Worm (Caenorhabditis elegans) whole organism, L2 larva: ENCODE results near the gene Y39A1A.21.

Experiments used
- alr-1 ChIP-seq: fragments of 150-350 bp; optimal IDR thresholded peaks from 2 replicates; lab custom pipeline; 2014; ENCODE audit warnings: missing biosample characterization, missing genetic modification characterization
- ama-1 ChIP-seq: fragments of 150-350 bp; optimal IDR thresholded peaks from 2 replicates; lab custom pipeline; 2018; ENCODE audit warnings: inconsistent platforms
- elt-3 ChIP-seq: sonication (generic microtip); optimal IDR thresholded peaks from 2 replicates; lab custom pipeline; 2017; ENCODE audit warnings: missing biosample characterization, missing genetic modification characterization
- fos-1 ChIP-seq: fragments of 150-350 bp; optimal IDR thresholded peaks from 2 replicates; lab custom pipeline; 2014; ENCODE audit warnings: missing biosample characterization, missing genetic modification characterization
- gmeb-1 ChIP-seq: fragments of 150-350 bp; optimal IDR thresholded peaks from 2 replicates; lab custom pipeline; 2014; ENCODE audit warnings: missing biosample characterization, missing genetic modification characterization
- nhr-11 ChIP-seq: fragments of 150-350 bp; optimal IDR thresholded peaks from 2 replicates; lab custom pipeline; 2014; ENCODE audit warnings: missing biosample characterization, missing genetic modification characterization
- nhr-237 ChIP-seq: fragments of 150-350 bp; optimal IDR thresholded peaks from 2 replicates; lab custom pipeline; 2014; ENCODE audit warnings: missing biosample characterization, missing genetic modification characterization
- nhr-6 ChIP-seq: fragments of 150-350 bp; optimal IDR thresholded peaks from 2 replicates; lab custom pipeline; 2014; ENCODE audit warnings: missing biosample characterization, missing genetic modification characterization
- unc-39 ChIP-seq: fragments of 150-350 bp; optimal IDR thresholded peaks from 2 replicates; lab custom pipeline; 2014; ENCODE audit warnings: missing biosample characterization, missing genetic modification characterization
- ztf-4 ChIP-seq: fragments of 150-350 bp; optimal IDR thresholded peaks from 2 replicates; lab custom pipeline; 2014; ENCODE audit warnings: missing biosample characterization, missing genetic modification characterization

DNA sequence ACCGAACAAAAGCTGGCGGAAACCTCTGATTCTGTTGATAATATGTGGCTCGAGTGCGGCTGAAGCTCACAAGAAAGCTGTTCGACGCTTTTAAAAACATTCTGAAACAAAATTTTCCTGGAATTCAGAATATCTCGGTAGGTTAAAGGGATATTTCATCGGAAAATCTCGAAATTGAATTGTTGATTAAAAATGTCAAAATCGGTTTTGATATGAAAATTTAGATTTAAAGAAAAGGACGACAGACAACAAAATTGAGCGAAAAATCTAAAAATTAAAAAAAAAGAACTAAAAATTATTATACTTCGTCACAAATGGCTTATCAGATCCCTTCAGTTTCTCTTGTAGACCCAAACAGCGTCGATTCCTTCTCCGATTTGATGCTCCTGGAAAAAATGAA, 6.4 kb downstream of the Y39A1A.21 start, which contains the start of gene Y39A1A.20:
- no peak for TF ChIP-seq alr-1 (tag; lab: Kevin White, UChicago)
- no peak for TF ChIP-seq nhr-11
- no peak for TF ChIP-seq fos-1 (tag; lab: Kevin White, UChicago)
- TF ChIP-seq nhr-6 = no peak
- TF ChIP-seq ztf-4 (tag; lab: Kevin White, UChicago) = no peak
- TF ChIP-seq gmeb-1 = no peak
- no peak for TF ChIP-seq ama-1 (lab: Kevin White, UChicago)
- no peak for TF ChIP-seq elt-3
- TF ChIP-seq unc-39 (tag; lab: Kevin White, UChicago) = no peak
- no peak for TF ChIP-seq nhr-237
